Fruit fly (Drosophila melanogaster) whole organism, embryonic: ENCODE results near the gene CG33346.
A peak's percentile ranks its signal among the peaks of the same experiment; 100 is the strongest.

ENCODE experiments used
- Atf-2 ChIP-seq: fragments of 200-800 bp; sonication (Bioruptor generic); optimal IDR thresholded peaks from 2 replicates; lab custom pipeline; 2016; ENCODE audit warnings: missing biosample characterization, missing genetic modification characterization
- Bteb2 ChIP-seq: fragments of 200-800 bp; sonication (Bioruptor generic); optimal IDR thresholded peaks from 2 replicates; lab custom pipeline; 2016; ENCODE audit warnings: missing biosample characterization, missing genetic modification characterization
- CG10209 ChIP-seq: fragments of 200-800 bp; sonication (Bioruptor generic); optimal IDR thresholded peaks from 3 replicates; lab custom pipeline; 2017; ENCODE audit warnings: missing biosample characterization, mild to moderate bottlenecking, missing genetic modification characterization, missing genetic modification reagents
- CG10654 ChIP-seq: fragments of 200-800 bp; sonication (Bioruptor generic); optimal IDR thresholded peaks from 2 replicates; lab custom pipeline; 2016; ENCODE audit warnings: missing biosample characterization, missing genetic modification characterization
- CG12219 ChIP-seq: fragments of 200-800 bp; sonication (Bioruptor generic); optimal IDR thresholded peaks from 3 replicates; lab custom pipeline; 2018; ENCODE audit warnings: missing biosample characterization, mild to moderate bottlenecking, missing genetic modification characterization
- CG13123 ChIP-seq: fragments of 200-800 bp; sonication (Bioruptor generic); optimal IDR thresholded peaks from 2 replicates; lab custom pipeline; 2016; ENCODE audit warnings: missing biosample characterization, missing genetic modification characterization
- CG13287 ChIP-seq: fragments of 200-800 bp; sonication (Bioruptor generic); IDR thresholded peaks from 2 replicates; pipeline ENCODE4 v1.3.6; 2022; ENCODE audit warnings: missing biosample characterization, missing genetic modification characterization; ENCODE audit not compliant: partially characterized antibody
- CG14710 ChIP-seq: fragments of 200-800 bp; sonication (Bioruptor generic); optimal IDR thresholded peaks from 3 replicates; lab custom pipeline; 2019; ENCODE audit warnings: missing biosample characterization, mild to moderate bottlenecking, missing genetic modification characterization, moderate library complexity
- CG15514 ChIP-seq: fragments of 200-800 bp; sonication (Bioruptor generic); optimal IDR thresholded peaks from 3 replicates; lab custom pipeline; 2017; ENCODE audit warnings: missing biosample characterization, missing genetic modification characterization, mild to moderate bottlenecking, moderate library complexity, missing genetic modification reagents
- CG17359 ChIP-seq: fragments of 200-800 bp; sonication (Bioruptor generic); optimal IDR thresholded peaks from 3 replicates; lab custom pipeline; 2018; ENCODE audit warnings: missing biosample characterization, mild to moderate bottlenecking, missing genetic modification characterization, moderate library complexity
- CG18011 ChIP-seq: fragments of 200-800 bp; sonication (Bioruptor generic); optimal IDR thresholded peaks from 2 replicates; lab custom pipeline; 2017; ENCODE audit warnings: missing biosample characterization, missing genetic modification characterization, mild to moderate bottlenecking, moderate library complexity, missing genotype
- CG30403 ChIP-seq: fragments of 200-800 bp; sonication (Bioruptor generic); optimal IDR thresholded peaks from 3 replicates; lab custom pipeline; 2016; ENCODE audit warnings: missing biosample characterization, missing genetic modification characterization
- CG3281 ChIP-seq: fragments of 200-800 bp; sonication (Bioruptor generic); optimal IDR thresholded peaks from 3 replicates; lab custom pipeline; 2017; ENCODE audit warnings: missing biosample characterization, mild to moderate bottlenecking, missing genetic modification characterization
- CG3995 ChIP-seq: fragments of 200-800 bp; sonication (Bioruptor generic); optimal IDR thresholded peaks from 3 replicates; lab custom pipeline; 2016; ENCODE audit warnings: missing biosample characterization, missing genetic modification characterization
- CG42726 ChIP-seq: fragments of 200-800 bp; sonication (Bioruptor generic); IDR thresholded peaks from 2 replicates; pipeline ENCODE4 v1.3.6; 2022; ENCODE audit warnings: missing biosample characterization, missing genetic modification characterization; ENCODE audit not compliant: partially characterized antibody
- CG8359 ChIP-seq: fragments of 200-800 bp; sonication (Bioruptor generic); optimal IDR thresholded peaks from 2 replicates; lab custom pipeline; 2017; ENCODE audit warnings: missing biosample characterization, mild to moderate bottlenecking, missing genetic modification characterization, borderline replicate concordance
- CG8944 ChIP-seq: fragments of 200-800 bp; sonication (Bioruptor generic); optimal IDR thresholded peaks from 3 replicates; lab custom pipeline; 2016; ENCODE audit warnings: missing biosample characterization, missing genetic modification characterization
- CG9817 ChIP-seq: fragments of 200-800 bp; sonication (Bioruptor generic); optimal IDR thresholded peaks from 2 replicates; lab custom pipeline; 2018; ENCODE audit warnings: missing biosample characterization, mild to moderate bottlenecking, missing genetic modification characterization, moderate library complexity
- Drgx ChIP-seq: fragments of 200-800 bp; sonication (Bioruptor generic); IDR thresholded peaks from 2 replicates; pipeline ENCODE4 v1.3.6; 2022; ENCODE audit warnings: missing biosample characterization, missing genetic modification characterization
- H15 ChIP-seq: fragments of 200-800 bp; sonication (Bioruptor generic); IDR thresholded peaks from 3 replicates; pipeline ENCODE4 v1.3.6; 2022; ENCODE audit warnings: missing biosample characterization, missing genetic modification characterization
- Mes4 ChIP-seq: fragments of 200-800 bp; sonication (Bioruptor generic); optimal IDR thresholded peaks from 2 replicates; lab custom pipeline; 2016; ENCODE audit warnings: missing biosample characterization, missing genetic modification characterization
- NK7.1 ChIP-seq: fragments of 200-800 bp; sonication (Bioruptor generic); optimal IDR thresholded peaks from 3 replicates; lab custom pipeline; 2016; ENCODE audit warnings: missing biosample characterization, missing genetic modification characterization
- Neu2 ChIP-seq: fragments of 200-800 bp; sonication (Bioruptor generic); optimal IDR thresholded peaks from 3 replicates; lab custom pipeline; 2016; ENCODE audit warnings: missing biosample characterization, missing genetic modification characterization, borderline replicate concordance
- Nf-YB ChIP-seq: fragments of 200-800 bp; sonication (Bioruptor generic); optimal IDR thresholded peaks from 3 replicates; lab custom pipeline; 2019; ENCODE audit warnings: missing biosample characterization, mild to moderate bottlenecking, missing genetic modification characterization, moderate library complexity
- Nf-YC ChIP-seq: fragments of 200-800 bp; optimal IDR thresholded peaks from 3 replicates; lab custom pipeline; 2019; ENCODE audit warnings: missing biosample characterization, mild to moderate bottlenecking, missing genetic modification characterization, moderate library complexity
- Pdp1 ChIP-seq, 2 experiments: fragments of 200-800 bp; sonication (Bioruptor generic); optimal IDR thresholded peaks; 3 replicates each; lab custom pipeline; 2016; ENCODE audit warnings: missing biosample characterization in 2 of 2, missing genetic modification characterization in 2 of 2, mild to moderate bottlenecking in 1 of 2, moderate library complexity in 1 of 2
- Sox102F ChIP-seq: fragments of 200-800 bp; sonication (Bioruptor generic); optimal IDR thresholded peaks from 2 replicates; lab custom pipeline; 2018; ENCODE audit warnings: missing biosample characterization, mild to moderate bottlenecking, missing genetic modification characterization, moderate library complexity
- TFAM ChIP-seq: fragments of 200-800 bp; sonication (Bioruptor generic); optimal IDR thresholded peaks from 2 replicates; lab custom pipeline; 2017; ENCODE audit warnings: missing biosample characterization, missing genetic modification characterization, inconsistent platforms
- Tbp ChIP-seq: fragments of >200 bp; optimal IDR thresholded peaks from 2 replicates; lab custom pipeline; 2018; ENCODE audit warnings: missing biosample characterization, missing genetic modification characterization
- ab ChIP-seq: fragments of 200-800 bp; sonication (Bioruptor generic); optimal IDR thresholded peaks from 2 replicates; lab custom pipeline; 2016; ENCODE audit warnings: missing biosample characterization, missing genetic modification characterization
- chinmo ChIP-seq: fragments of 200-800 bp; sonication (Bioruptor generic); IDR thresholded peaks from 4 replicates; pipeline ENCODE4 v1.3.6; 2022; ENCODE audit warnings: missing biosample characterization, missing genetic modification characterization; ENCODE audit not compliant: partially characterized antibody
- dmrt11E ChIP-seq: fragments of 200-800 bp; sonication (Bioruptor generic); optimal IDR thresholded peaks from 3 replicates; lab custom pipeline; 2018; ENCODE audit warnings: missing biosample characterization, mild to moderate bottlenecking, missing genetic modification characterization, moderate library complexity
- fd64A ChIP-seq: fragments of 200-800 bp; sonication (Bioruptor generic); optimal IDR thresholded peaks from 3 replicates; lab custom pipeline; 2018; ENCODE audit warnings: missing biosample characterization, mild to moderate bottlenecking, missing genetic modification characterization
- gcm ChIP-seq: fragments of 200-800 bp; sonication (Bioruptor generic); optimal IDR thresholded peaks from 2 replicates; lab custom pipeline; 2019; ENCODE audit warnings: missing biosample characterization, mild to moderate bottlenecking, missing genetic modification characterization, moderate library complexity
- grau ChIP-seq: fragments of 200-800 bp; optimal IDR thresholded peaks from 3 replicates; lab custom pipeline; 2019; ENCODE audit warnings: missing biosample characterization, mild to moderate bottlenecking, missing genetic modification characterization, moderate library complexity
- lmd ChIP-seq: fragments of 200-800 bp; sonication (Bioruptor generic); IDR thresholded peaks from 2 replicates; pipeline ENCODE4 v1.3.6; 2022; ENCODE audit warnings: missing biosample characterization, missing genetic modification characterization
- odd ChIP-seq: fragments of 200-800 bp; sonication (Bioruptor generic); optimal IDR thresholded peaks from 2 replicates; lab custom pipeline; 2017; ENCODE audit warnings: missing biosample characterization, mild to moderate bottlenecking, missing genetic modification characterization
- psq ChIP-seq: fragments of 200-800 bp; sonication (Bioruptor generic); optimal IDR thresholded peaks from 2 replicates; lab custom pipeline; 2017; ENCODE audit warnings: missing biosample characterization, missing genetic modification characterization
- run ChIP-seq: fragments of 200-800 bp; sonication (Bioruptor generic); optimal IDR thresholded peaks from 3 replicates; lab custom pipeline; 2018; ENCODE audit warnings: missing biosample characterization, mild to moderate bottlenecking, missing genetic modification characterization
- sc ChIP-seq, 3 experiments: fragments of >200 bp in 2 of 3; fragments of 200-800 bp in 1 of 3; sonication (Bioruptor generic) in 1 of 3; optimal IDR thresholded peaks; 2 replicates in 2 of 3; 3 replicates in 1 of 3; lab custom pipeline; 2017; ENCODE audit warnings: mild to moderate bottlenecking in 1 of 3, missing biosample characterization in 1 of 3, missing genetic modification characterization in 1 of 3, missing genetic modification reagents in 1 of 3
- schlank ChIP-seq: fragments of 200-800 bp; sonication (Bioruptor generic); optimal IDR thresholded peaks from 2 replicates; lab custom pipeline; 2018; ENCODE audit warnings: missing biosample characterization, mild to moderate bottlenecking, missing genetic modification characterization
- scrt ChIP-seq: fragments of 200-800 bp; sonication (Bioruptor generic); optimal IDR thresholded peaks from 2 replicates; lab custom pipeline; 2018; ENCODE audit warnings: missing biosample characterization, mild to moderate bottlenecking, missing genetic modification characterization, moderate library complexity
- sisA ChIP-seq: fragments of 200-800 bp; sonication (Bioruptor generic); IDR thresholded peaks from 2 replicates; pipeline ENCODE4 v1.3.6; 2022; ENCODE audit warnings: missing biosample characterization, missing genetic modification characterization
- sob ChIP-seq: fragments of 200-800 bp; sonication (Bioruptor generic); IDR thresholded peaks from 2 replicates; pipeline ENCODE4 v1.3.6; 2022; ENCODE audit warnings: missing biosample characterization, missing genetic modification characterization
- tin ChIP-seq: fragments of 200-800 bp; sonication (Bioruptor generic); optimal IDR thresholded peaks from 3 replicates; lab custom pipeline; 2016; ENCODE audit warnings: missing biosample characterization, missing genetic modification characterization
- trh ChIP-seq: fragments of 200-800 bp; sonication (Bioruptor generic); optimal IDR thresholded peaks from 2 replicates; lab custom pipeline; 2016; ENCODE audit warnings: missing biosample characterization, missing genetic modification characterization
- tx ChIP-seq: fragments of 200-800 bp; sonication (Bioruptor generic); optimal IDR thresholded peaks from 2 replicates; lab custom pipeline; 2016; ENCODE audit warnings: missing biosample characterization, missing genetic modification characterization
- unpg ChIP-seq: fragments of 200-800 bp; sonication (Bioruptor generic); optimal IDR thresholded peaks from 3 replicates; lab custom pipeline; 2018; ENCODE audit warnings: missing biosample characterization, mild to moderate bottlenecking, missing genetic modification characterization, moderate library complexity
- zf30C ChIP-seq: fragments of 200-800 bp; sonication (Bioruptor generic); optimal IDR thresholded peaks from 3 replicates; lab custom pipeline; 2018; ENCODE audit warnings: missing biosample characterization, mild to moderate bottlenecking, missing genetic modification characterization

The CG33346 gene

DNA sequence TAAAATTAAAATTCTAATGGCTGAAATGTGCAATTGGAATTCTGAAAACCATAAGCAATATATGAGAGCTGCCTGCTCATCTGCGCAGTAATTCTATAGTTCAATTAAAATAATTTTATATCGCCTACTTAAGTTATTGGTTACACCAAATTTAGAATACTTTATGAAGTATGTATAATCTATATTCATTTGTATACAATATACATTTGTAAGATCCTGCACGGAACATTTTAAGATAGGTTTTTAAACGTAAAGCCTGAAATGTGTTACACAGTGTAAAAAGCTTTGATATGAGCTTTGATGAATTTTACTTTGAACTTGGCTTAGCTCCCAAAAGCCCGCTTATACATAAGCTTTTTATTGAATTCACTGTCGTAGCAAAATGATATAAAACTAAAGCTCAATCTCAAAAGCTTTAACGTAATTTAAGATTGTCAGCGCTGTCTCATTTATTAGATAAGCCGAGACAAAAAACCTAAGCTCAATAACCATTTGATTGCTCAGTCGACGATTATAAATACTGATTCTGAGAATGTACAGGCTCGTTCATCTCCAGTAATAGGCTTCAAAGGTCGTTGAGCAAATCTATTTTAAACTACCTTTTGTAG lies 8.6 kb downstream of the CG33346 start (continued):
- no peak for TF ChIP-seq dmrt11E (tag; lab: Kevin White, UChicago)
- no peak for TF ChIP-seq CG12219 (GFP tag; lab: Kevin White, UChicago)
- peak; percentile 39 for TF ChIP-seq unpg (GFP tag; lab: Kevin White, UChicago)
- TF ChIP-seq chinmo (GFP tag; lab: Robert Waterston, UW): no peak
- TF ChIP-seq CG8359 (GFP tag; lab: Kevin White, UChicago): no peak
- no peak for TF ChIP-seq schlank (tag; lab: Kevin White, UChicago)
- no peak; the same call in 1 of the 2 replicates for TF ChIP-seq CG13287 (GFP tag; lab: Robert Waterston, UW)
- TF ChIP-seq CG17359 (tag; lab: Kevin White, UChicago): peak; percentile 7
- no peak for TF ChIP-seq Nf-YC (tag; lab: Kevin White, UChicago)
- peak in 1 of 2 experiments; percentile 61 for TF ChIP-seq Pdp1 (GFP tag; optimal IDR thresholded peaks at IDR 0.05; lab: Kevin White, UChicago)
- TF ChIP-seq Drgx (GFP tag; lab: Robert Waterston, UW): no peak
- no peak for TF ChIP-seq CG30403 (GFP tag; lab: Kevin White, UChicago)
- TF ChIP-seq Tbp (GFP tag; lab: Kevin White, UChicago): no peak
- TF ChIP-seq grau (tag; lab: Kevin White, UChicago): peak; percentile 32
- no peak for TF ChIP-seq sc (optimal IDR thresholded peaks at IDR 0.05; lab: Kevin White, UChicago)
- TF ChIP-seq sc (GFP tag; optimal IDR thresholded peaks at IDR 0.05; lab: Kevin White, UChicago): no peak
- TF ChIP-seq H15 (GFP tag; lab: Robert Waterston, UW): no peak
- no peak for TF ChIP-seq CG42726 (GFP tag; lab: Robert Waterston, UW)
- TF ChIP-seq trh (GFP tag; lab: Kevin White, UChicago): no peak
- TF ChIP-seq odd: no peak
- TF ChIP-seq Mes4 (GFP tag; lab: Kevin White, UChicago): no peak
- TF ChIP-seq fd64A (GFP tag; lab: Kevin White, UChicago): no peak
- no peak for TF ChIP-seq TFAM (GFP tag; lab: Kevin White, UChicago)
- no peak for TF ChIP-seq CG15514
- no peak for TF ChIP-seq gcm
- TF ChIP-seq CG10654 (GFP tag; lab: Kevin White, UChicago): no peak
- TF ChIP-seq CG13123 (GFP tag; lab: Kevin White, UChicago): no peak
- no peak for TF ChIP-seq tin
- no peak for TF ChIP-seq CG8944 (GFP tag; lab: Kevin White, UChicago)
- peak; percentile 24 for TF ChIP-seq scrt (GFP tag; lab: Kevin White, UChicago)
- TF ChIP-seq CG3995 (GFP tag; lab: Kevin White, UChicago): no peak
- TF ChIP-seq CG14710 (tag; lab: Kevin White, UChicago): no peak
- no peak for TF ChIP-seq CG9817 (tag; lab: Kevin White, UChicago)
- TF ChIP-seq sob (GFP tag; lab: Robert Waterston, UW): no peak
- TF ChIP-seq tx: no peak
- TF ChIP-seq NK7.1 (GFP tag; lab: Kevin White, UChicago): no peak
- no peak for TF ChIP-seq sisA
- TF ChIP-seq CG10209 (GFP tag; lab: Kevin White, UChicago): no peak
- no peak for TF ChIP-seq Neu2
- TF ChIP-seq lmd: no peak
- no peak for TF ChIP-seq psq (GFP tag; lab: Kevin White, UChicago)
- TF ChIP-seq Sox102F (GFP tag; lab: Kevin White, UChicago): peak; percentile 10
- TF ChIP-seq zf30C: no peak
- peak; percentile 96 for TF ChIP-seq CG18011 (GFP tag; lab: Kevin White, UChicago)
- no peak for TF ChIP-seq ab
- TF ChIP-seq CG3281: no peak
- no peak for TF ChIP-seq run
- TF ChIP-seq Nf-YB (GFP tag; lab: Kevin White, UChicago): no peak
- no peak for TF ChIP-seq Bteb2 (GFP tag; lab: Kevin White, UChicago)
- TF ChIP-seq Atf-2 (GFP tag; lab: Kevin White, UChicago): no peak
